Fruit fly (Drosophila melanogaster): ENCODE results near the gene CG43233.

DNA sequence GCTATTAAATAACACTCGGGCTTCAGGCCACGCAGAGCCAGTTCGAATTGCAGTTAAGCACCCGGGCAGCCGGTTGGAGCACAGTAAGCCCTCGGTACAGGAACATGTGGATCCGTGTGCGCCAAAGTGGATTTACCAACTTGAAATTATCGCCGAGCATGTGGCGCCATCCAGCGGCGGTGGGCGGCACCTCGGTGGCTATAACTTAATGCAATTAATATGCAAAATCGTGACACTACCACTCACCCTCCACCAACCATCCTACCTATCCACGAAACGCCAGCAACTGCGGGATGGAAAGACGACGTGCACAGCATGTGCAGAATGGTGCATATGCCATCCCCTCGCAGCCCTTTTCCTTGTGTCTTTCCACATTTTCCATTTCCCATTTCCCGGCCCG lies 14.9 kb upstream of the CG43233 start:
- TF ChIP-seq ss (GFP tag; optimal IDR thresholded peaks at IDR 0.05) (no peak), Sox102F (GFP tag; optimal IDR thresholded peaks at IDR 0.05) (no peak), CG8632 (GFP tag; optimal IDR thresholded peaks at IDR 0.05) (no peak), CG32006 (GFP tag; optimal IDR thresholded peaks at IDR 0.05) (no peak), Hr39 (GFP tag; optimal IDR thresholded peaks at IDR 0.05) (no peak)

Measured in whole organism, prepupa.